Worm (Caenorhabditis elegans): ENCODE measurements around the gene acs-7.

DNA sequence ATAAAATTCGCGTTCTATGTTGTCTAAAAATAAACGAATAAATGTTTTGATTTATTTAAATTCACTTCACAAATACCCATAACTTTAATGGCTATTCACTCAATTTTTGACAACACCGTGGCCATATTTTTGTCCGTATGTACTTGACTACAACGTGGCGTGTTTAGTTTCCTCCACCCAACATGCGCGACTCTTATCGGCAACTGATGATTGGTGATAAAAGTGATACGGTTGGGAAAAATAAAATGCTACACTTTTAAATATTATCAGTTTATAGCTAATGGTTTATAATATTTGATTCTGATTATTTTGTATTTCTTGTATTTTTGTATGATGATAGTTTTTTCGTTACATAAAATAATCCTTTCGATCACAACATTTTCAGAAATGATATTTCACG, at the start of gene acs-7:
- TF ChIP-seq flt-1 (GFP tag; IDR thresholded peaks at IDR 0.05) = no peak
- TF ChIP-seq tab-1 (GFP tag; IDR thresholded peaks at IDR 0.05) = no peak
- TF ChIP-seq ref-1 (GFP tag; conservative IDR thresholded peaks at IDR 0.05) = no peak
- no peak for TF ChIP-seq ztf-29 (GFP tag; IDR thresholded peaks at IDR 0.05)
